Fruit fly (Drosophila melanogaster) whole organism, wandering third instar larva: Measurements from ENCODE around the gene gish.

Experiments
- Abd-B ChIP-seq: fragments of >200 bp; optimal IDR thresholded peaks from 2 replicates; lab custom pipeline; 2017; ENCODE audit warnings: missing biosample characterization, missing genetic modification characterization
- CG32264 ChIP-seq: fragments of 200-800 bp; sonication (Bioruptor generic); optimal IDR thresholded peaks from 2 replicates; lab custom pipeline; 2016; ENCODE audit warnings: missing biosample characterization, missing genetic modification characterization
- CG9705 ChIP-seq: fragments of 200-800 bp; sonication (Bioruptor generic); optimal IDR thresholded peaks from 2 replicates; lab custom pipeline; 2018; ENCODE audit warnings: missing biosample characterization, mild to moderate bottlenecking, missing genetic modification characterization
- CrebA ChIP-seq: fragments of 200-800 bp; sonication (Bioruptor generic); optimal IDR thresholded peaks from 2 replicates; lab custom pipeline; 2016; ENCODE audit warnings: missing biosample characterization, mild to moderate bottlenecking, missing genetic modification characterization, borderline replicate concordance
- Dif ChIP-seq: fragments of 200-275, 200-300 bp; sonication (Bioruptor generic); optimal IDR thresholded peaks from 2 replicates; lab custom pipeline; 2018; ENCODE audit warnings: missing biosample characterization, missing genetic modification characterization; ENCODE audit not compliant: partially characterized antibody
- GATAd ChIP-seq: sonication (Bioruptor generic); optimal IDR thresholded peaks from 2 replicates; lab custom pipeline; 2016; ENCODE audit warnings: missing biosample characterization, missing genetic modification characterization
- HLH106 ChIP-seq: fragments of 200-800 bp; optimal IDR thresholded peaks from 3 replicates; lab custom pipeline; 2019; ENCODE audit warnings: missing biosample characterization, mild to moderate bottlenecking, missing genetic modification characterization, moderate library complexity
- Hnf4 ChIP-seq: fragments of 200-800 bp; sonication (Bioruptor generic); optimal IDR thresholded peaks from 2 replicates; lab custom pipeline; 2016; ENCODE audit warnings: missing biosample characterization, mild to moderate bottlenecking, missing genetic modification characterization
- Hr83 ChIP-seq: fragments of 200-300 bp; sonication (Bioruptor generic); optimal IDR thresholded peaks from 2 replicates; lab custom pipeline; 2016; ENCODE audit warnings: missing biosample characterization, mild to moderate bottlenecking, missing genetic modification characterization, moderate library complexity; ENCODE audit not compliant: poor library complexity, severe bottlenecking
- Jra ChIP-seq: sonication (Bioruptor generic); optimal IDR thresholded peaks from 2 replicates; lab custom pipeline; 2016; ENCODE audit warnings: missing biosample characterization, missing genetic modification characterization
- Myc ChIP-seq: fragments of >200 bp; optimal IDR thresholded peaks from 2 replicates; lab custom pipeline; 2017
- N ChIP-seq: fragments of >200 bp; optimal IDR thresholded peaks from 2 replicates; lab custom pipeline; 2018; ENCODE audit warnings: missing biosample characterization, missing external identifiers, missing genetic modification characterization
- Rel ChIP-seq, 2 experiments: fragments of 200-800 bp; sonication (Bioruptor generic) in 1 of 2; optimal IDR thresholded peaks; 2 replicates in 1 of 2; 3 replicates in 1 of 2; lab custom pipeline; 2016 to 2019; ENCODE audit warnings: mild to moderate bottlenecking in 2 of 2, missing biosample characterization in 2 of 2, missing genetic modification characterization in 2 of 2, moderate library complexity in 1 of 2
- Sp1 ChIP-seq: fragments of 200-800 bp; sonication (Bioruptor generic); optimal IDR thresholded peaks from 3 replicates; lab custom pipeline; 2019; ENCODE audit warnings: missing biosample characterization, mild to moderate bottlenecking, missing genetic modification characterization, moderate library complexity
- Vsx2 ChIP-seq: fragments of 200-300, 225-300 bp; sonication (Bioruptor generic); optimal IDR thresholded peaks from 2 replicates; lab custom pipeline; 2018; ENCODE audit warnings: missing biosample characterization, missing genetic modification characterization; ENCODE audit not compliant: partially characterized antibody
- br ChIP-seq: fragments of 200-800 bp; sonication (Bioruptor generic); optimal IDR thresholded peaks from 2 replicates; lab custom pipeline; 2016; ENCODE audit warnings: missing biosample characterization, missing genetic modification characterization
- brk ChIP-seq: fragments of 200-800 bp; sonication (Bioruptor generic); optimal IDR thresholded peaks from 2 replicates; lab custom pipeline; 2016; ENCODE audit warnings: missing biosample characterization, mild to moderate bottlenecking, missing genetic modification characterization
- dmrt93B ChIP-seq: fragments of 200-800 bp; sonication (Bioruptor generic); optimal IDR thresholded peaks from 2 replicates; lab custom pipeline; 2018; ENCODE audit warnings: missing biosample characterization, mild to moderate bottlenecking, missing genetic modification characterization
- dsf ChIP-seq: sonication (Bioruptor generic); optimal IDR thresholded peaks from 2 replicates; lab custom pipeline; 2016; ENCODE audit warnings: missing biosample characterization, missing genetic modification characterization, borderline replicate concordance
- ey ChIP-seq: fragments of 200-800 bp; sonication (Bioruptor generic); optimal IDR thresholded peaks from 2 replicates; lab custom pipeline; 2016; ENCODE audit warnings: missing biosample characterization, missing genetic modification characterization
- foxo ChIP-seq, 2 experiments: fragments of 200-800 bp; sonication (Bioruptor generic); optimal IDR thresholded peaks; 2 replicates in 1 of 2; 3 replicates in 1 of 2; lab custom pipeline; 2016 to 2017; ENCODE audit warnings: missing biosample characterization in 2 of 2, missing genetic modification characterization in 2 of 2
- fru ChIP-seq: fragments of 200-800 bp; sonication (Bioruptor generic); optimal IDR thresholded peaks from 3 replicates; lab custom pipeline; 2016; ENCODE audit warnings: missing biosample characterization, mild to moderate bottlenecking, missing genetic modification characterization
- h ChIP-seq: fragments of 200-800 bp; sonication (Bioruptor generic); optimal IDR thresholded peaks from 3 replicates; lab custom pipeline; 2016; ENCODE audit warnings: missing biosample characterization, mild to moderate bottlenecking, missing genetic modification characterization
- jim ChIP-seq: fragments of 175-275, 200-325 bp; sonication (Bioruptor generic); optimal IDR thresholded peaks from 2 replicates; lab custom pipeline; 2016; ENCODE audit warnings: missing biosample characterization, mild to moderate bottlenecking, missing genetic modification characterization
- lola ChIP-seq: fragments of >200 bp; optimal IDR thresholded peaks from 2 replicates; lab custom pipeline; 2017; ENCODE audit warnings: missing biosample characterization, missing genetic modification characterization
- pan ChIP-seq: fragments of >200 bp; optimal IDR thresholded peaks from 2 replicates; lab custom pipeline; 2017
- psq ChIP-seq: fragments of 200-800 bp; sonication (Bioruptor generic); optimal IDR thresholded peaks from 3 replicates; lab custom pipeline; 2017; ENCODE audit warnings: missing biosample characterization, mild to moderate bottlenecking, missing genetic modification characterization, moderate library complexity
- rgr ChIP-seq: fragments of 200-800 bp; sonication (Bioruptor generic); optimal IDR thresholded peaks from 3 replicates; lab custom pipeline; 2016; ENCODE audit warnings: missing biosample characterization, mild to moderate bottlenecking, missing genetic modification characterization
- sage ChIP-seq: fragments of 200-800 bp; sonication (Bioruptor generic); optimal IDR thresholded peaks from 2 replicates; lab custom pipeline; 2016; ENCODE audit warnings: missing biosample characterization, mild to moderate bottlenecking, missing genetic modification characterization
- sv ChIP-seq: fragments of 200-800 bp; sonication (Bioruptor generic); optimal IDR thresholded peaks from 3 replicates; lab custom pipeline; 2016; ENCODE audit warnings: missing biosample characterization, missing genetic modification characterization
- tai ChIP-seq: sonication (Bioruptor generic); optimal IDR thresholded peaks from 2 replicates; lab custom pipeline; 2016; ENCODE audit warnings: missing biosample characterization, missing genetic modification characterization
- usp ChIP-seq: fragments of >200 bp; optimal IDR thresholded peaks from 2 replicates; lab custom pipeline; 2017; ENCODE audit warnings: missing biosample characterization, missing genetic modification characterization
- woc ChIP-seq: sonication (Bioruptor generic); optimal IDR thresholded peaks from 2 replicates; lab custom pipeline; 2016; ENCODE audit warnings: missing biosample characterization, mild to moderate bottlenecking, missing genetic modification characterization

gish gene

DNA sequence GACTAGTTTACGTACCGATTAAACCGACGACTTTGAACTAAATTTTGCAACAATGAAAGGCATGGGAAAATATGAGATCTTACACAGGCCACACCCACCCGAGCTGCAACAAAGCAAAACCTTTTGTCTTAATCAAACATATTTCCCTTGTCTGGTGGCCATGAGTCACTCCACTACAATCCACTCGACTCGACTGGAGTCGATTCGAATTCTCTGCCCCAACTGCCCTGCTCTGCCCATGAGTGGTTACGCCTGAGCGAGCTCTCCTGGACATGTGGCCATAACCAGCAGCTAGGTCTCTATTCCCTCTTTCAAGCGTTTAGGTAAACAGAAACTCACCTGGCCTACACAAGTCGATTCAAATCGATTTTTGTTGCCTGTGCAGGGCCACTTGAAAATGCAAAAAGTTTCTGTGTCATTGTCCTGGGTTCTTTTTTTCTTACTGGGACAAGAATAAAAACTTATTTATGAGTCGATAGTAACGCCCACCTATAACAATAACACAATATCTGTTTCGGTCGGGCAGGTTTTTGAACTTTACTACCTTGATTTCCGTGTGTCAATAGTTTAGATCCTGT is 16.6 kb downstream of the gish start:
- TF ChIP-seq tai (GFP tag; lab: Kevin White, UChicago) (no peak), woc (GFP tag; lab: Kevin White, UChicago) (no peak), CG9705 (no peak), sage (GFP tag; lab: Kevin White, UChicago) (no peak), Rel (GFP tag; optimal IDR thresholded peaks at IDR 0.05; lab: Kevin White, UChicago) (no peak), Rel (tag; optimal IDR thresholded peaks at IDR 0.05; lab: Kevin White, UChicago) (no peak), fru (no peak), foxo (GFP tag; optimal IDR thresholded peaks at IDR 0.05; lab: Kevin White, UChicago) (no peak), brk (GFP tag; lab: Kevin White, UChicago) (no peak), dsf (GFP tag; lab: Kevin White, UChicago) (no peak), psq (no peak), dmrt93B (GFP tag; lab: Kevin White, UChicago) (no peak), br (GFP tag; lab: Kevin White, UChicago) (no peak), ey (GFP tag; lab: Kevin White, UChicago) (no peak), pan (lab: Kevin White, UChicago) (no peak), Dif (no peak), GATAd (GFP tag; lab: Kevin White, UChicago) (no peak), N (GFP tag; lab: Kevin White, UChicago) (no peak), Hr83 (no peak)
- TF ChIP-seq, all 38 proteins: peak for 0

DNA sequence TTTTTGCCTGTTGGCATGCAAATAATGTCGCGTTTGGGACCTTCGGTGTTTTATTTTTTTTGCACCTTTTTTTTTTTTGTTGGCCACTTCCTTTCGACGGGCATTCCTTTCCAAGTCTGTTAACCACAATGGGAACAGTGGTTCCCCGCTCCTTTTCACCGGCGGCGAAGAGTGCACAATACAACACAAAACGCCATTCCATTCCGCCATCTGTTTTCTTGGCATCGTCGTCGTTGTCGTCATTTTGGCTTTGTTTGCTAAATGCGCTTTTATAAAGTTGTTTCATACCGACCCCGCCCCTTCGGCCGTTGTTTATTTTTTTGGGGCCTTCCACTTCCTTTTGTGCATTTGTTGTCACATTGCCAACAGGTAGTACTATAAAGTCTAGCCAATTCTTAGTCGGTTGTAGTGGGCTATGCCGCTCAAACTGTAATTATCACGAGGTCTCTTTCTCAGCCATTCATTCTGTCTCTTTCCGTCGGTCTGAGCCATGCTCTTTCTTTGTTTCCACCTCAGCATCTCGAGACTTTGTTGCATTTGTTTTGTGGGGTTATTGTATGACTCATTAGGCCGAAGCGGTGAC is 18.1 kb downstream of the gish start:
- TF ChIP-seq psq = peak; percentile 74
- TF ChIP-seq lola = no peak
- no peak for TF ChIP-seq Rel (GFP tag; optimal IDR thresholded peaks at IDR 0.05; lab: Kevin White, UChicago)
- peak; percentile 77 for TF ChIP-seq Rel (tag; optimal IDR thresholded peaks at IDR 0.05; lab: Kevin White, UChicago)
- TF ChIP-seq rgr (GFP tag; lab: Kevin White, UChicago) = no peak
- no peak for TF ChIP-seq Myc (lab: Kevin White, UChicago)
- no peak for TF ChIP-seq foxo (GFP tag; optimal IDR thresholded peaks at IDR 0.05; lab: Kevin White, UChicago)
- TF ChIP-seq woc (GFP tag; lab: Kevin White, UChicago) = no peak
- TF ChIP-seq jim (GFP tag; lab: Kevin White, UChicago) = no peak
- no peak for TF ChIP-seq dmrt93B (GFP tag; lab: Kevin White, UChicago)
- TF ChIP-seq Abd-B (GFP tag; lab: Kevin White, UChicago) = no peak
- TF ChIP-seq CG32264 = no peak
- no peak for TF ChIP-seq brk (GFP tag; lab: Kevin White, UChicago)
- TF ChIP-seq Vsx2 = no peak
- TF ChIP-seq Jra (GFP tag; lab: Kevin White, UChicago) = peak; percentile 24
- no peak for TF ChIP-seq ey (GFP tag; lab: Kevin White, UChicago)

DNA sequence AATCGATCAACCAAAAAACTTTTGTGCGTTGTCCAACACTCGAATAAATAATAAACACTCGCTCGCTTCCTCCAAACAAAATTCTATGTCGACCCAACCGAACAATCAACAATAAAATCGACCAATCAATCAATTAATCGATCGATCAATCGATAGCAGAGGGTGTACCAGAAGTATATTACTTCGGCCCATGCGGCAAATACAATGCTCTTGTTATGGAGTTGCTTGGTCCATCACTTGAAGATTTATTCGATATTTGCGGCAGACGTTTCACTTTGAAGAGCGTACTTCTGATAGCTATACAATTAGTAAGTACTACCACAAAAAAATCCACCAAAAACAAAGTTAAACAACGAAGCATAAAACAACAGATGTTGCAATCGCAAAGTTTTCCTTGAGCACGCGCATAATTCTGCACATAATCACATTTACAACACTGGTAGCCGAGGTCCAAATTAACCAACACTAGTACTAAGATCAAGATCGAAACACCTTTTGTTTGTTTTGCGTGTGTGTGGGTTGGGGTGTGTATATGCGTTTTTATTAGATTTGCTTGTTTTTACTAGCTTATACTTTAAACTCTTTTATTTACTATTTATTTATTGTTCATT is 23.4 kb downstream of the gish start:
- TF ChIP-seq Hnf4 (no peak), rgr (GFP tag; lab: Kevin White, UChicago) (no peak), Myc (lab: Kevin White, UChicago) (no peak), psq (no peak), h (GFP tag; lab: Kevin White, UChicago) (no peak), jim (GFP tag; lab: Kevin White, UChicago) (no peak), usp (GFP tag; lab: Kevin White, UChicago) (no peak), N (GFP tag; lab: Kevin White, UChicago) (no peak), woc (GFP tag; lab: Kevin White, UChicago) (no peak), HLH106 (tag; lab: Kevin White, UChicago) (no peak), dsf (GFP tag; lab: Kevin White, UChicago) (no peak), sv (GFP tag; lab: Kevin White, UChicago) (no peak), Sp1 (no peak), fru (no peak), Rel (GFP tag; optimal IDR thresholded peaks at IDR 0.05; lab: Kevin White, UChicago) (no peak), Rel (tag; optimal IDR thresholded peaks at IDR 0.05; lab: Kevin White, UChicago) (no peak), CrebA (GFP tag; lab: Kevin White, UChicago) (no peak)
